Worm (Caenorhabditis elegans) whole organism, L4 larva: ENCODE measurements around the gene grl-4.

Experiments
- F49E8.2 ChIP-seq: sonication (generic microtip); optimal IDR thresholded peaks from 2 replicates; lab custom pipeline; 2016; ENCODE audit warnings: missing compliant biosample characterization, mild to moderate bottlenecking, missing genetic modification characterization, borderline replicate concordance
- T26A8.4 ChIP-seq: fragments of 200-800 bp; sonication (Bioruptor generic); IDR thresholded peaks from 2 replicates; pipeline ENCODE4 v1.3.6; 2022; ENCODE audit warnings: missing genetic modification characterization, missing compliant biosample characterization
- Y48G9A.11 ChIP-seq: fragments of 200-800 bp; sonication (Bioruptor generic); IDR thresholded peaks from 2 replicates; pipeline ENCODE4 v1.3.6; 2022; ENCODE audit warnings: missing genetic modification reagents, missing genetic modification characterization, missing compliant biosample characterization
- ZK546.5 ChIP-seq, 2 experiments: sonication (generic microtip); optimal IDR thresholded peaks; 2 replicates each; lab custom pipeline; 2017; ENCODE audit warnings: missing biosample characterization in 2 of 2, missing genetic modification characterization in 2 of 2
- aha-1 ChIP-seq: fragments of 150-350 bp; peaks from one replicate; lab custom pipeline; 2014; ENCODE audit warnings: missing biosample characterization, missing genetic modification characterization
- arid-1 ChIP-seq: fragments of 200-800 bp; sonication (Bioruptor generic); conservative IDR thresholded peaks from 2 replicates; pipeline ENCODE4 v1.3.6; 2022; ENCODE audit warnings: missing genetic modification reagents, missing genetic modification characterization, missing compliant biosample characterization
- attf-4 ChIP-seq: sonication (generic microtip); optimal IDR thresholded peaks from 3 replicates; lab custom pipeline; 2017; ENCODE audit warnings: missing biosample characterization, missing genetic modification characterization
- ceh-28 ChIP-seq: fragments of 150-350 bp; optimal IDR thresholded peaks from 2 replicates; lab custom pipeline; 2014; ENCODE audit warnings: missing biosample characterization, missing genetic modification reagents, missing genetic modification characterization
- ceh-32 ChIP-seq: sonication (generic microtip); optimal IDR thresholded peaks from 2 replicates; lab custom pipeline; 2016; ENCODE audit warnings: mild to moderate bottlenecking, missing genetic modification characterization, missing compliant biosample characterization; ENCODE audit not compliant: poor library complexity
- ceh-62 ChIP-seq: sonication (generic microtip); optimal IDR thresholded peaks from 2 replicates; lab custom pipeline; 2017; ENCODE audit warnings: missing biosample characterization, missing genetic modification characterization
- dmd-9 ChIP-seq: fragments of 200-800 bp; sonication (Bioruptor generic); IDR thresholded peaks from 2 replicates; pipeline ENCODE4 v1.3.6; 2022; ENCODE audit warnings: missing genetic modification reagents, missing genetic modification characterization, missing compliant biosample characterization
- duxl-1 ChIP-seq: sonication (generic microtip); optimal IDR thresholded peaks from 2 replicates; lab custom pipeline; 2016; ENCODE audit warnings: mild to moderate bottlenecking, missing genetic modification characterization, moderate library complexity, missing compliant biosample characterization; ENCODE audit not compliant: poor library complexity
- egl-27 ChIP-seq: sonication (generic microtip); optimal IDR thresholded peaks from 3 replicates; lab custom pipeline; 2017; ENCODE audit warnings: missing biosample characterization, missing genetic modification reagents, missing genetic modification characterization
- hif-1 ChIP-seq, 2 experiments: sonication (generic microtip); optimal IDR thresholded peaks; 2 replicates each; lab custom pipeline; 2016 to 2017; ENCODE audit warnings: missing compliant biosample characterization in 2 of 2, missing genetic modification characterization in 2 of 2, missing genetic modification reagents in 2 of 2, missing genotype in 2 of 2, mild to moderate bottlenecking in 1 of 2
- lim-7 ChIP-seq: fragments of 200-800 bp; sonication (Bioruptor generic); IDR thresholded peaks from 2 replicates; pipeline ENCODE4 v1.3.6; 2022; ENCODE audit warnings: missing genetic modification characterization, missing compliant biosample characterization
- lin-13 ChIP-seq: fragments of 150-350 bp; optimal IDR thresholded peaks from 2 replicates; lab custom pipeline; 2014; ENCODE audit warnings: missing biosample characterization, missing genetic modification reagents, missing genetic modification characterization
- lin-29 ChIP-seq: fragments of 200-800 bp; sonication (Bioruptor generic); IDR thresholded peaks from 2 replicates; pipeline ENCODE4 v1.3.6; 2022; ENCODE audit warnings: missing genetic modification reagents, missing genetic modification characterization, missing compliant biosample characterization
- madf-5 ChIP-seq, 2 experiments: fragments of 200-800 bp; sonication (Bioruptor generic); IDR thresholded peaks; 2 replicates each; pipeline ENCODE4 v1.3.6; 2022; ENCODE audit warnings: missing compliant biosample characterization in 2 of 2, missing genetic modification characterization in 2 of 2
- mdl-1 ChIP-seq, 2 experiments: fragments of 150-350 bp in 1 of 2; sonication (generic microtip) in 1 of 2; optimal IDR thresholded peaks; 2 replicates each; lab custom pipeline; 2014 to 2017; ENCODE audit warnings: missing biosample characterization in 2 of 2, missing genetic modification characterization in 2 of 2
- mdt-29 ChIP-seq: fragments of 200-800 bp; sonication (Bioruptor generic); IDR thresholded peaks from 2 replicates; pipeline ENCODE4 v1.3.6; 2022; ENCODE audit warnings: missing genetic modification reagents, missing genetic modification characterization, missing compliant biosample characterization
- mep-1 ChIP-seq: fragments of 150-350 bp; sonication (generic microtip); optimal IDR thresholded peaks from 3 replicates; lab custom pipeline; 2014; ENCODE audit warnings: missing biosample characterization, missing genetic modification characterization
- nhr-10 ChIP-seq: fragments of 150-350 bp; optimal IDR thresholded peaks from 2 replicates; lab custom pipeline; 2014; ENCODE audit warnings: missing biosample characterization, missing genetic modification characterization
- nhr-102 ChIP-seq: sonication (generic microtip); optimal IDR thresholded peaks from 2 replicates; lab custom pipeline; 2016; ENCODE audit warnings: mild to moderate bottlenecking, missing genetic modification characterization, moderate library complexity, missing compliant biosample characterization
- nhr-11 ChIP-seq: fragments of 150-350 bp; optimal IDR thresholded peaks from 2 replicates; lab custom pipeline; 2014; ENCODE audit warnings: missing biosample characterization, missing genetic modification characterization
- nhr-111 ChIP-seq: fragments of 200-800 bp; sonication (Bioruptor generic); optimal IDR thresholded peaks from 2 replicates; lab custom pipeline; 2018; ENCODE audit warnings: mild to moderate bottlenecking, missing genetic modification characterization, missing compliant biosample characterization
- nhr-25 ChIP-seq: sonication (generic microtip); optimal IDR thresholded peaks from 2 replicates; lab custom pipeline; 2017; ENCODE audit warnings: missing genetic modification characterization, mild to moderate bottlenecking, missing compliant biosample characterization, antibody characterized with exemption, moderate library complexity, borderline replicate concordance; ENCODE audit not compliant: insufficient read depth
- nhr-41 ChIP-seq: fragments of 200-800 bp; sonication (Bioruptor generic); IDR thresholded peaks from 2 replicates; pipeline ENCODE4 v1.3.6; 2022; ENCODE audit warnings: missing genetic modification reagents, missing genetic modification characterization, missing compliant biosample characterization
- nhr-42 ChIP-seq: fragments of 200-800 bp; sonication (Bioruptor generic); IDR thresholded peaks from 2 replicates; pipeline ENCODE4 v1.3.6; 2022; ENCODE audit warnings: missing genetic modification characterization, missing compliant biosample characterization
- nhr-6 ChIP-seq: fragments of 150-350 bp; optimal IDR thresholded peaks from 2 replicates; lab custom pipeline; 2014; ENCODE audit warnings: missing biosample characterization, missing genetic modification characterization
- php-3 ChIP-seq: fragments of 200-800 bp; sonication (Bioruptor generic); IDR thresholded peaks from 2 replicates; pipeline ENCODE4 v1.3.6; 2022; ENCODE audit warnings: missing genetic modification reagents, missing genetic modification characterization, missing compliant biosample characterization
- saeg-2 ChIP-seq: fragments of 200-800 bp; sonication (Bioruptor generic); IDR thresholded peaks from 2 replicates; pipeline ENCODE4 v1.3.6; 2022; ENCODE audit warnings: missing genetic modification reagents, missing genetic modification characterization, missing compliant biosample characterization
- set-16 ChIP-seq: fragments of 200-800 bp; sonication (Bioruptor generic); IDR thresholded peaks from 2 replicates; pipeline ENCODE4 v1.3.6; 2022; ENCODE audit warnings: missing genetic modification reagents, missing genetic modification characterization, missing compliant biosample characterization
- skn-1 ChIP-seq: fragments of 150-350 bp; optimal IDR thresholded peaks from 2 replicates; lab custom pipeline; 2014; ENCODE audit warnings: missing biosample characterization, missing genetic modification characterization
- snpc-1.2 ChIP-seq: fragments of 200-800 bp; sonication (Bioruptor generic); IDR thresholded peaks from 2 replicates; pipeline ENCODE4 v1.3.6; 2022; ENCODE audit warnings: missing genetic modification reagents, missing genetic modification characterization, missing compliant biosample characterization
- tra-1 ChIP-seq: fragments of 200-800 bp; sonication (Bioruptor generic); IDR thresholded peaks from 2 replicates; pipeline ENCODE4 v1.3.6; 2022; ENCODE audit warnings: missing genetic modification reagents, missing genetic modification characterization, missing compliant biosample characterization
- unc-130 ChIP-seq: sonication (generic microtip); optimal IDR thresholded peaks from 2 replicates; lab custom pipeline; 2016; ENCODE audit warnings: missing genetic modification reagents, missing genetic modification characterization, missing compliant biosample characterization
- unc-39 ChIP-seq: sonication (generic microtip); optimal IDR thresholded peaks from 2 replicates; lab custom pipeline; 2017; ENCODE audit warnings: missing biosample characterization, missing genetic modification characterization
- unc-62 ChIP-seq, 3 experiments: fragments of 150-350 bp in 1 of 3; sonication (generic microtip); optimal IDR thresholded peaks in 2 of 3; peaks in 1 of 3; 1 replicate in 1 of 3; 2 replicates in 2 of 3; lab custom pipeline; 2014 to 2017; ENCODE audit warnings: missing biosample characterization in 3 of 3, missing genetic modification characterization in 3 of 3, missing genetic modification reagents in 3 of 3, missing genotype in 1 of 3
- vab-7 ChIP-seq: fragments of 200-800 bp; sonication (Bioruptor generic); IDR thresholded peaks from 2 replicates; pipeline ENCODE4 v1.3.6; 2022; ENCODE audit warnings: missing genetic modification reagents, missing genetic modification characterization, missing compliant biosample characterization
- zip-11 ChIP-seq: fragments of 200-800 bp; sonication (Bioruptor generic); IDR thresholded peaks from 2 replicates; pipeline ENCODE4 v1.3.6; 2022; ENCODE audit warnings: missing genetic modification characterization, missing compliant biosample characterization
- ztf-11 ChIP-seq: fragments of 150-350 bp; optimal IDR thresholded peaks from 2 replicates; lab custom pipeline; 2014; ENCODE audit warnings: missing biosample characterization, missing genetic modification characterization

Gene grl-4

ce11 chrIV:7344020-7344419 lies 33.5 kb upstream of the grl-4 start (continued):
- TF ChIP-seq zip-11 (GFP tag; lab: Robert Waterston, UW) (0 out of 2 replicates have a peak, but pooled peaks have one; percentile 35), T26A8.4 (peak; percentile 63), lin-29 (no peak), set-16 (GFP tag; lab: Robert Waterston, UW) (no peak), madf-5 (GFP tag; IDR thresholded peaks at IDR 0.05; lab: Robert Waterston, UW) (peak in 1 of 2 experiments; percentile 74; a peak in 1 of 4 replicates), nhr-111 (no peak), vab-7 (peak; percentile 61; the same call in 1 of the 2 replicates), saeg-2 (GFP tag; lab: Robert Waterston, UW) (no peak), mdt-29 (GFP tag; lab: Robert Waterston, UW) (peak; percentile 34; the same call in 1 of the 2 replicates), lin-13 (GFP tag; lab: Kevin White, UChicago) (no peak), Y48G9A.11 (GFP tag; lab: Robert Waterston, UW) (peak; percentile 26; the same call in 1 of the 2 replicates), php-3 (no peak), unc-62 (GFP tag; optimal IDR thresholded peaks at IDR 0.05 in 1 of 2; lab: Kevin White, UChicago) (no peak), unc-62 (tag; optimal IDR thresholded peaks at IDR 0.05; lab: Kevin White, UChicago) (no peak), mdl-1 (tag; optimal IDR thresholded peaks at IDR 0.05; lab: Kevin White, UChicago) (peak in 1 of 2 experiments; percentile 32), ztf-11 (tag; lab: Kevin White, UChicago) (no peak), F49E8.2 (tag; lab: Kevin White, UChicago) (no peak)

ce11 chrIV:7342144-7342543 lies 31.6 kb upstream of the grl-4 start:
- TF ChIP-seq mep-1 (no peak), unc-62 (GFP tag; optimal IDR thresholded peaks at IDR 0.05 in 1 of 2; lab: Kevin White, UChicago) (peak in 1 of 2 experiments; percentile 86), unc-62 (tag; optimal IDR thresholded peaks at IDR 0.05; lab: Kevin White, UChicago) (no peak), nhr-42 (GFP tag; lab: Robert Waterston, UW) (no peak), nhr-10 (tag; lab: Kevin White, UChicago) (no peak)

- TF ChIP-seq lim-7 (GFP tag; lab: Robert Waterston, UW) (no peak), aha-1 (peak; percentile 96)
These were observed 28.5 kb upstream of the grl-4 start for ce11 chrIV:7339095-7339494.

- TF ChIP-seq nhr-41 (no peak), set-16 (GFP tag; lab: Robert Waterston, UW) (no peak), ceh-28 (tag; lab: Kevin White, UChicago) (no peak), ztf-11 (tag; lab: Kevin White, UChicago) (no peak), attf-4 (tag; lab: Kevin White, UChicago) (no peak), unc-130 (GFP tag; lab: Kevin White, UChicago) (no peak), duxl-1 (tag; lab: Kevin White, UChicago) (no peak), nhr-11 (tag; lab: Kevin White, UChicago) (no peak), unc-62 (GFP tag; optimal IDR thresholded peaks at IDR 0.05 in 1 of 2; lab: Kevin White, UChicago) (peak in 1 of 2 experiments; percentile 70), unc-62 (tag; optimal IDR thresholded peaks at IDR 0.05; lab: Kevin White, UChicago) (no peak), unc-39 (tag; lab: Kevin White, UChicago) (no peak), ceh-62 (tag; lab: Kevin White, UChicago) (no peak), snpc-1.2 (GFP tag; lab: Robert Waterston, UW) (no peak), aha-1 (peak; percentile 95), skn-1 (tag; lab: Kevin White, UChicago) (no peak), tra-1 (GFP tag; lab: Robert Waterston, UW) (no peak)
These were observed 27.5 kb upstream of the grl-4 start for ce11 chrIV:7338042-7338441.

ce11 chrIV:7332695-7333094 lies 22.1 kb upstream of the grl-4 start, which contains the start of gene ocr-4:
TSS of gene ocr-4 (minus strand) at chrIV:7332795.
- TF ChIP-seq egl-27 (no peak), F49E8.2 (tag; lab: Kevin White, UChicago) (no peak), dmd-9 (GFP tag; lab: Robert Waterston, UW) (no peak), hif-1 (tag; optimal IDR thresholded peaks at IDR 0.05; lab: Kevin White, UChicago) (no peak), arid-1 (GFP tag; lab: Robert Waterston, UW) (no peak), saeg-2 (GFP tag; lab: Robert Waterston, UW) (no peak), ZK546.5 (tag; optimal IDR thresholded peaks at IDR 0.05; lab: Kevin White, UChicago) (no peak), nhr-25 (tag; lab: Kevin White, UChicago) (no peak), lin-13 (GFP tag; lab: Kevin White, UChicago) (no peak), mdt-29 (GFP tag; lab: Robert Waterston, UW) (no peak), ceh-32 (tag; lab: Kevin White, UChicago) (no peak), nhr-10 (tag; lab: Kevin White, UChicago) (no peak), nhr-102 (tag; lab: Kevin White, UChicago) (no peak), lin-29 (no peak), nhr-6 (tag; lab: Kevin White, UChicago) (no peak)
